Fruit fly (Drosophila melanogaster): ENCODE results near the gene Mayo.

The Mayo gene

DNA sequence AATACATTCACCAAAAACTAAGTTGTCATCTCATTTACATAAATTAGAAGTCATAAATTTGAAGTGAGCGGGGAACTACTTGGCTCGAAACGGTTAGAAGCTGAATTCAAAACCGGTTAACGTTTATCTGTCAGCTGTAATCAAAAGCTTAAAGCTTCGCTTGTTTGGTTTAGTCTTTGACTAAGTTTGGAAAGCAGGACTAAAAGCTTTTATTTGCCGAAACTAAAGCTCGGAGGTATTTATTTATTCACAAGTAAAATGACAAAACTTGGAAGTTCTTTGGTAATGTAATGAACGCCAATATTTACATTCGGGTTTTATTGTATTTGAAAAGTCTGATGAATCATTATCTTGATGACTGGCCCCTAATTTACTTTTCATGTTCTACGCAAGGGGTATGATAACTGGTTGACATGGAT lies 18.4 kb upstream of the Mayo start (continued):
- TF ChIP-seq CG13123 (GFP tag; optimal IDR thresholded peaks at IDR 0.05) (no peak), CG11560 (tag; IDR thresholded peaks at IDR 0.05) (no peak), Rfx (GFP tag; IDR thresholded peaks at IDR 0.05) (0 out of 2 replicates have a peak, but pooled peaks have one; percentile 28), gem (tag; optimal IDR thresholded peaks at IDR 0.05) (peak; percentile 20), sug (tag; optimal IDR thresholded peaks at IDR 0.05) (peak; percentile 55), CG18764 (GFP tag; optimal IDR thresholded peaks at IDR 0.05) (no peak), tup (GFP tag; optimal IDR thresholded peaks at IDR 0.05) (no peak), D19B (GFP tag; optimal IDR thresholded peaks at IDR 0.05) (no peak), CG7271 (tag; optimal IDR thresholded peaks at IDR 0.05) (no peak), Dp (GFP tag; optimal IDR thresholded peaks at IDR 0.05) (peak; percentile 45), mirr (GFP tag; optimal IDR thresholded peaks at IDR 0.05) (peak; percentile 25), ATbp (GFP tag; optimal IDR thresholded peaks at IDR 0.05) (peak; percentile 53), CG10147 (GFP tag; optimal IDR thresholded peaks at IDR 0.05) (peak; percentile 39), CG6854 (GFP tag; optimal IDR thresholded peaks at IDR 0.05) (no peak), crp (GFP tag; optimal IDR thresholded peaks at IDR 0.05) (peak in 1 of 2 experiments; percentile 67), sd (tag; optimal IDR thresholded peaks at IDR 0.05) (peak; percentile 30), CG11723 (GFP tag; optimal IDR thresholded peaks at IDR 0.05) (no peak), Hmr (GFP tag; optimal IDR thresholded peaks at IDR 0.05) (peak; percentile 45), CG13287 (GFP tag; IDR thresholded peaks at IDR 0.05; ENCODE audit: partially characterized antibody) (peak; percentile 7; the same call in 1 of the 2 replicates)

DNA sequence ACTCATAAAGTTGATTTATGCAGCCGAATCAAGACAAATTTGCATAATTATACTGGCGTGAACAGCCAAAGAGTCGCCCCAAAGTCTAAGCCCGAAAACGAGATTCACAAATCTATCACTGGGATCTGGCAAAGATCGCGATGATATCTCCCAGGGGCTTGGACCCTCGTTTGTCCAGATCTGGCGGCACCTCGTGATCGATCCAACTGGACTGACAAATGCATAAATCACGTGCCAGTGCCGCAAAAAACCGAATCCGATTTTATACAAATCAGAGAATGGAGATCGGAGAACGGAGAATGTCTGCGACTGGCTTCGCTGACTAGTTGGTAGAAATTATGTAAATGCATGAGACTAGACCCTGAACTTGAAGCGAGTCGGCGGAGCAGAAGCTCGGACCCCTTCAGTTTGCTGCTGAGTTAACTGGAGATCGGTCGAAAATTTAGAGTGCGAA lies 16.8 kb upstream of the Mayo start, which contains the start of gene CG15554:
Gene CG15554, plus strand, starts transcription at position 404 of the 454 bp plus-strand sequence.
- TF ChIP-seq CG12071 (GFP tag; optimal IDR thresholded peaks at IDR 0.05) (no peak), run (tag; optimal IDR thresholded peaks at IDR 0.05) (no peak), CG13894 (tag; optimal IDR thresholded peaks at IDR 0.05) (peak; percentile 62), Usf (GFP tag; optimal IDR thresholded peaks at IDR 0.05) (no peak), ase (GFP tag; IDR thresholded peaks at IDR 0.05) (no peak), CG12769 (tag; optimal IDR thresholded peaks at IDR 0.05) (peak; percentile 75), CG9437 (GFP tag; optimal IDR thresholded peaks at IDR 0.05) (no peak), grn (GFP tag; optimal IDR thresholded peaks at IDR 0.05) (peak; percentile 35), CG12155 (GFP tag; optimal IDR thresholded peaks at IDR 0.05) (no peak), CG31388 (GFP tag; optimal IDR thresholded peaks at IDR 0.05) (no peak), CG16813 (GFP tag; IDR thresholded peaks at IDR 0.05; ENCODE audit: partially characterized antibody) (no peak), vvl (GFP tag; IDR thresholded peaks at IDR 0.05) (peak; percentile 59; the same call in 1 of the 2 replicates), vnd (GFP tag; IDR thresholded peaks at IDR 0.05; ENCODE audit: partially characterized antibody) (no peak), cwo (GFP tag; optimal IDR thresholded peaks at IDR 0.05) (peak; percentile 57), bcd (GFP tag; optimal IDR thresholded peaks at IDR 0.05) (no peak)

DNA sequence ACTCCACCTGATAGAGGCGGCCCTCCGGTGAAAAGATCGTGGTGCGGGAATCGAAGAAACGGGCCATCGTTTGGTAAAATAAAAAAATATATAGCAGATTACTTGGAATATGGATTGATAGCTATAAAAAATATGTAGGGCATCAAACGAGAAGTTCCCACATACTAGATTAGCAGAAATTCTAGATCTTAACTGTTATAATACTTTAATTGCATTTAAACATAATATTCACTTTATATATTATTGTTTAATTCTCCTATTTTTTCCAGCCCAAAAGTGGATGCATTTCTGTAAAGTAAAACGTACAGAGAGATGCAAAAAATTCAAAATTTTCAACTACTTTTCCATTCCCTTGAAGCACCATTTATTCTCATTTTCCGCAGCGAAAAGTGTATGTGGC lies 14.3 kb upstream of the Mayo start, which contains the start of gene Prosalpha3T:
Gene Prosalpha3T, minus strand, starts transcription at position 101 of the 400 bp plus-strand sequence.
- TF ChIP-seq klu (GFP tag; IDR thresholded peaks at IDR 0.05) (no peak), prd (optimal IDR thresholded peaks at IDR 0.05) (no peak), prd (GFP tag; IDR thresholded peaks at IDR 0.05) (no peak), sqz (GFP tag; optimal IDR thresholded peaks at IDR 0.05) (no peak), CG8944 (GFP tag; optimal IDR thresholded peaks at IDR 0.05) (no peak), CG8924 (tag; optimal IDR thresholded peaks at IDR 0.05) (no peak), BtbVII (GFP tag; optimal IDR thresholded peaks at IDR 0.05) (no peak), CG18476 (GFP tag; optimal IDR thresholded peaks at IDR 0.05) (no peak), CG4730 (GFP tag; IDR thresholded peaks at IDR 0.05) (no peak), knrl (GFP tag; IDR thresholded peaks at IDR 0.05; ENCODE audit: partially characterized antibody) (no peak), tll (GFP tag; optimal IDR thresholded peaks at IDR 0.05) (no peak), stc (GFP tag; IDR thresholded peaks at IDR 0.05) (no peak), Ptx1 (GFP tag; IDR thresholded peaks at IDR 0.05) (no peak), ham (GFP tag; IDR thresholded peaks at IDR 0.05) (no peak), gem (tag; optimal IDR thresholded peaks at IDR 0.05) (no peak), CG17802 (tag; optimal IDR thresholded peaks at IDR 0.05) (no peak)

All from whole organism, embryonic.